Worm (Caenorhabditis elegans): Measurements from ENCODE around the gene scc-1.

- no peak for TF ChIP-seq tra-4 (tag; optimal IDR thresholded peaks at IDR 0.05)
- TF ChIP-seq hmg-4 (GFP tag; optimal IDR thresholded peaks at IDR 0.05): no peak
- no peak for TF ChIP-seq hmbx-1 (tag; optimal IDR thresholded peaks at IDR 0.05)
- no peak for TF ChIP-seq scrt-1 (GFP tag; IDR thresholded peaks at IDR 0.05)
- TF ChIP-seq flt-1 (GFP tag; IDR thresholded peaks at IDR 0.05): no peak
- TF ChIP-seq B0310.2 (tag; optimal IDR thresholded peaks at IDR 0.05): no peak
Observed at ce11 chrII:4710813-4711212, 12.3 kb downstream of the scc-1 start.

Measured in whole organism, early embryonic.